Worm (Caenorhabditis elegans): ENCODE results near the gene T03F7.6.

- TF ChIP-seq ztf-26 (tag; optimal IDR thresholded peaks at IDR 0.05) (no peak), ztf-25 (GFP tag; IDR thresholded peaks at IDR 0.05) (no peak), ets-4 (GFP tag; optimal IDR thresholded peaks at IDR 0.05) (no peak), F52B5.7 (tag; optimal IDR thresholded peaks at IDR 0.05) (no peak), nfya-1 (tag; optimal IDR thresholded peaks at IDR 0.05; ENCODE audit: borderline replicate concordance, insufficient read depth) (no peak), unc-62 (GFP tag; optimal IDR thresholded peaks at IDR 0.05) (no peak), tbx-9 (tag; optimal IDR thresholded peaks at IDR 0.05; ENCODE audit: borderline replicate concordance) (no peak), efl-1 (GFP tag; optimal IDR thresholded peaks at IDR 0.05) (no peak), ama-1 (optimal IDR thresholded peaks at IDR 0.05) (no peak), ama-1 (GFP tag; optimal IDR thresholded peaks at IDR 0.05) (peak in 1 of 2 experiments; percentile 14), atf-7 (tag; optimal IDR thresholded peaks at IDR 0.05) (no peak)
Observed at ce11 chrV:11323720-11324119, 29.2 kb downstream of the T03F7.6 start, which contains the start of gene str-141.

Data from whole organism, young adult.